Fruit fly (Drosophila melanogaster) whole organism, embryonic: ENCODE data around the gene Nepl20.

Experiments used
- CG9932 ChIP-seq: fragments of 200-800 bp; sonication (Bioruptor generic); IDR thresholded peaks from 2 replicates; pipeline ENCODE4 v1.3.6; 2022; ENCODE audit warnings: missing biosample characterization, missing genetic modification characterization
- ERR ChIP-seq: fragments of 200-800 bp; sonication (Bioruptor generic); optimal IDR thresholded peaks from 2 replicates; lab custom pipeline; 2016; ENCODE audit warnings: missing biosample characterization, missing genetic modification characterization
- Taf1 ChIP-seq: fragments of 200-800 bp; sonication (Bioruptor generic); IDR thresholded peaks from 2 replicates; pipeline ENCODE4 v1.3.6; 2022; ENCODE audit warnings: missing biosample characterization, missing genetic modification characterization
- cas ChIP-seq: fragments of 200-800 bp; sonication (Bioruptor generic); IDR thresholded peaks from 2 replicates; pipeline ENCODE4 v1.3.6; 2022; ENCODE audit warnings: missing biosample characterization, missing genetic modification characterization
- toy ChIP-seq: fragments of 200-800 bp; sonication (Bioruptor generic); IDR thresholded peaks from 2 replicates; pipeline ENCODE4 v1.3.6; 2022; ENCODE audit warnings: missing biosample characterization, missing genetic modification characterization

dm6 chr3R:28858241-28858647 is 22.3 kb upstream of the Nepl20 start:
- TF ChIP-seq Taf1 (GFP tag; lab: Robert Waterston, UW) (no peak), CG9932 (GFP tag; lab: Robert Waterston, UW) (no peak), toy (GFP tag; lab: Robert Waterston, UW) (no peak), ERR (no peak), cas (GFP tag; lab: Robert Waterston, UW) (no peak)
